Worm (Caenorhabditis elegans) whole organism, L4 larva: ENCODE results near the gene srh-220.

ENCODE experiments used
- D1046.2 ChIP-seq: fragments of 200-800 bp; sonication (Bioruptor generic); IDR thresholded peaks from 2 replicates; pipeline ENCODE4 v1.3.6; 2022; ENCODE audit warnings: missing genetic modification characterization, missing compliant biosample characterization
- F26F4.8 ChIP-seq: fragments of 200-800 bp; sonication (Bioruptor generic); conservative IDR thresholded peaks from 2 replicates; pipeline ENCODE4 v1.3.6; 2022; ENCODE audit warnings: missing genetic modification characterization, missing compliant biosample characterization
- F49E8.2 ChIP-seq: sonication (generic microtip); optimal IDR thresholded peaks from 2 replicates; lab custom pipeline; 2016; ENCODE audit warnings: missing compliant biosample characterization, mild to moderate bottlenecking, missing genetic modification characterization, borderline replicate concordance
- Y48G9A.11 ChIP-seq: fragments of 200-800 bp; sonication (Bioruptor generic); IDR thresholded peaks from 2 replicates; pipeline ENCODE4 v1.3.6; 2022; ENCODE audit warnings: missing genetic modification reagents, missing genetic modification characterization, missing compliant biosample characterization
- Y5F2A.4 ChIP-seq: fragments of 200-800 bp; sonication (Bioruptor generic); optimal IDR thresholded peaks from 2 replicates; lab custom pipeline; 2018; ENCODE audit warnings: mild to moderate bottlenecking, missing genetic modification characterization, missing compliant biosample characterization
- aha-1 ChIP-seq: fragments of 150-350 bp; peaks from one replicate; lab custom pipeline; 2014; ENCODE audit warnings: missing biosample characterization, missing genetic modification characterization
- ceh-82 ChIP-seq: sonication (generic microtip); optimal IDR thresholded peaks from 2 replicates; lab custom pipeline; 2017; ENCODE audit warnings: missing biosample characterization, missing genetic modification characterization
- ces-1 ChIP-seq: fragments of 150-350 bp; sonication (generic microtip); optimal IDR thresholded peaks from 4 replicates; lab custom pipeline; 2014; ENCODE audit warnings: missing biosample characterization, missing genetic modification reagents, missing genetic modification characterization
- daf-16 ChIP-seq, 3 experiments: sonication (generic microtip); optimal IDR thresholded peaks; 2 replicates each; lab custom pipeline; 2016 to 2017; ENCODE audit warnings: missing genetic modification characterization in 3 of 3, missing genetic modification reagents in 3 of 3, mild to moderate bottlenecking in 2 of 3, missing compliant biosample characterization in 2 of 3, missing biosample characterization in 1 of 3, moderate library complexity in 1 of 3
- daf-19 ChIP-seq: fragments of 200-800 bp; sonication (Bioruptor generic); conservative IDR thresholded peaks from 2 replicates; pipeline ENCODE4 v1.3.6; 2022; ENCODE audit warnings: missing genetic modification characterization, missing compliant biosample characterization
- daf-8 ChIP-seq: fragments of 200-800 bp; sonication (Bioruptor generic); IDR thresholded peaks from 2 replicates; pipeline ENCODE4 v1.3.6; 2022; ENCODE audit warnings: missing genetic modification characterization, missing compliant biosample characterization
- dmd-9 ChIP-seq: fragments of 200-800 bp; sonication (Bioruptor generic); IDR thresholded peaks from 2 replicates; pipeline ENCODE4 v1.3.6; 2022; ENCODE audit warnings: missing genetic modification reagents, missing genetic modification characterization, missing compliant biosample characterization
- dpl-1 ChIP-seq: fragments of 150-350 bp; optimal IDR thresholded peaks from 2 replicates; lab custom pipeline; 2014; ENCODE audit warnings: missing biosample characterization, missing genetic modification reagents, missing genetic modification characterization
- duxl-1 ChIP-seq: sonication (generic microtip); optimal IDR thresholded peaks from 2 replicates; lab custom pipeline; 2016; ENCODE audit warnings: mild to moderate bottlenecking, missing genetic modification characterization, moderate library complexity, missing compliant biosample characterization; ENCODE audit not compliant: poor library complexity
- egl-27 ChIP-seq: sonication (generic microtip); optimal IDR thresholded peaks from 3 replicates; lab custom pipeline; 2017; ENCODE audit warnings: missing biosample characterization, missing genetic modification reagents, missing genetic modification characterization
- egl-43 ChIP-seq: fragments of 200-800 bp; sonication (Bioruptor generic); IDR thresholded peaks from 2 replicates; pipeline ENCODE4 v1.3.6; 2022; ENCODE audit warnings: missing genetic modification reagents, missing genetic modification characterization, missing compliant biosample characterization
- hif-1 ChIP-seq, 2 experiments: sonication (generic microtip); optimal IDR thresholded peaks; 2 replicates each; lab custom pipeline; 2016 to 2017; ENCODE audit warnings: missing compliant biosample characterization in 2 of 2, missing genetic modification characterization in 2 of 2, missing genetic modification reagents in 2 of 2, missing genotype in 2 of 2, mild to moderate bottlenecking in 1 of 2
- lin-29 ChIP-seq: fragments of 200-800 bp; sonication (Bioruptor generic); IDR thresholded peaks from 2 replicates; pipeline ENCODE4 v1.3.6; 2022; ENCODE audit warnings: missing genetic modification reagents, missing genetic modification characterization, missing compliant biosample characterization
- lin-39 ChIP-seq: fragments of 150-350 bp; optimal IDR thresholded peaks from 2 replicates; lab custom pipeline; 2014; ENCODE audit warnings: missing biosample characterization, missing genetic modification reagents, missing genetic modification characterization
- mdt-29 ChIP-seq: fragments of 200-800 bp; sonication (Bioruptor generic); IDR thresholded peaks from 2 replicates; pipeline ENCODE4 v1.3.6; 2022; ENCODE audit warnings: missing genetic modification reagents, missing genetic modification characterization, missing compliant biosample characterization
- mep-1 ChIP-seq: fragments of 150-350 bp; sonication (generic microtip); optimal IDR thresholded peaks from 3 replicates; lab custom pipeline; 2014; ENCODE audit warnings: missing biosample characterization, missing genetic modification characterization
- mes-2 ChIP-seq: sonication (generic microtip); optimal IDR thresholded peaks from 2 replicates; lab custom pipeline; 2016; ENCODE audit warnings: missing genotype, mild to moderate bottlenecking, missing genetic modification characterization, missing compliant biosample characterization; ENCODE audit not compliant: poor library complexity, severe bottlenecking
- mxl-2 ChIP-seq: fragments of 200-800 bp; sonication (Bioruptor generic); conservative IDR thresholded peaks from 2 replicates; pipeline ENCODE4 v1.3.6; 2022; ENCODE audit warnings: missing genetic modification reagents, missing genetic modification characterization, missing compliant biosample characterization
- nhr-11 ChIP-seq: fragments of 150-350 bp; optimal IDR thresholded peaks from 2 replicates; lab custom pipeline; 2014; ENCODE audit warnings: missing biosample characterization, missing genetic modification characterization
- nhr-111 ChIP-seq: fragments of 200-800 bp; sonication (Bioruptor generic); optimal IDR thresholded peaks from 2 replicates; lab custom pipeline; 2018; ENCODE audit warnings: mild to moderate bottlenecking, missing genetic modification characterization, missing compliant biosample characterization
- nhr-76 ChIP-seq: fragments of 150-350 bp; optimal IDR thresholded peaks from 2 replicates; lab custom pipeline; 2014; ENCODE audit warnings: missing biosample characterization, missing genetic modification characterization
- saeg-2 ChIP-seq: fragments of 200-800 bp; sonication (Bioruptor generic); IDR thresholded peaks from 2 replicates; pipeline ENCODE4 v1.3.6; 2022; ENCODE audit warnings: missing genetic modification reagents, missing genetic modification characterization, missing compliant biosample characterization
- snpc-4 ChIP-seq: fragments of 150-350 bp; optimal IDR thresholded peaks from 2 replicates; lab custom pipeline; 2014; ENCODE audit warnings: missing biosample characterization, missing genetic modification characterization
- spr-1 ChIP-seq: sonication (generic microtip); optimal IDR thresholded peaks from 2 replicates; lab custom pipeline; 2016; ENCODE audit warnings: mild to moderate bottlenecking, missing genetic modification characterization, missing compliant biosample characterization
- spr-3 ChIP-seq: fragments of 200-800 bp; sonication (Bioruptor generic); optimal IDR thresholded peaks from 2 replicates; lab custom pipeline; 2018; ENCODE audit warnings: mild to moderate bottlenecking, missing genetic modification characterization, missing compliant biosample characterization
- tag-97 ChIP-seq: fragments of 200-800 bp; sonication (Bioruptor generic); IDR thresholded peaks from 2 replicates; pipeline ENCODE4 v1.3.6; 2022; ENCODE audit warnings: missing genetic modification characterization, missing compliant biosample characterization
- tra-1 ChIP-seq: fragments of 200-800 bp; sonication (Bioruptor generic); IDR thresholded peaks from 2 replicates; pipeline ENCODE4 v1.3.6; 2022; ENCODE audit warnings: missing genetic modification reagents, missing genetic modification characterization, missing compliant biosample characterization
- unc-39 ChIP-seq: sonication (generic microtip); optimal IDR thresholded peaks from 2 replicates; lab custom pipeline; 2017; ENCODE audit warnings: missing biosample characterization, missing genetic modification characterization
- zag-1 ChIP-seq: fragments of 150-350 bp; optimal IDR thresholded peaks from 2 replicates; lab custom pipeline; 2014; ENCODE audit warnings: missing biosample characterization, missing genetic modification characterization

Gene srh-220

DNA sequence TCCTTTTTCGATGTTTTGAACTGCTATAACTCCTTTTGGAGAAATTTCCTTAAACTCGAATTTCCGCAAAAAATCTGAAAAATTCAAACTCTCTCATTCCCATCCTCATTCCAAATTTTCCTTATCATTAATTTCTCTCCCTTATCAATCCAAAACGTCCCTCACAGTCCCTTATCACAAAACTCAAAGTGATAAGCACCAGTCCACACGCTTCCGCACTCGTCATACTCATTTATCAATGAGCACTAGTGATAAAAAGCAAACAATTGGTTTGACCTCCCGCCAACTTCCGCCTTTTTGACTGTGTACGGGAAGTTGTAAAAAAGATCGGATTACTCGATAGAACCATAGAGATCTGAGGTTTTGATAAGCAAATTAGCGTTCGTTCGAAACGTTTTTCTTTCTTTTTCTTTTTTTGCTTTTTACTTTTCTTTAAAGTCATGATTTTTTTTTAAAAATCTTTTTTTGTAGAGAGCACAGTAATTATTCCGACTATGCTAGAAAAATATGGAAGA, 10.9 kb upstream of the srh-220 start, which contains the start of gene clec-78 (continued):
- TF ChIP-seq spr-1 (no peak), nhr-111 (GFP tag; lab: Kevin White, UChicago) (no peak), tag-97 (GFP tag; lab: Robert Waterston, UW) (no peak), spr-3 (GFP tag; lab: Kevin White, UChicago) (no peak), ces-1 (GFP tag; lab: Kevin White, UChicago) (no peak), duxl-1 (tag; lab: Kevin White, UChicago) (no peak), Y48G9A.11 (no peak), F26F4.8 (GFP tag; lab: Robert Waterston, UW) (no peak), D1046.2 (no peak), egl-27 (tag; lab: Kevin White, UChicago) (no peak), mes-2 (peak; percentile 40), Y5F2A.4 (GFP tag; lab: Kevin White, UChicago) (no peak), saeg-2 (GFP tag; lab: Robert Waterston, UW) (no peak), daf-8 (GFP tag; lab: Robert Waterston, UW) (no peak), F49E8.2 (tag; lab: Kevin White, UChicago) (no peak), lin-29 (GFP tag; lab: Robert Waterston, UW) (no peak), ceh-82 (tag; lab: Kevin White, UChicago) (no peak)

DNA sequence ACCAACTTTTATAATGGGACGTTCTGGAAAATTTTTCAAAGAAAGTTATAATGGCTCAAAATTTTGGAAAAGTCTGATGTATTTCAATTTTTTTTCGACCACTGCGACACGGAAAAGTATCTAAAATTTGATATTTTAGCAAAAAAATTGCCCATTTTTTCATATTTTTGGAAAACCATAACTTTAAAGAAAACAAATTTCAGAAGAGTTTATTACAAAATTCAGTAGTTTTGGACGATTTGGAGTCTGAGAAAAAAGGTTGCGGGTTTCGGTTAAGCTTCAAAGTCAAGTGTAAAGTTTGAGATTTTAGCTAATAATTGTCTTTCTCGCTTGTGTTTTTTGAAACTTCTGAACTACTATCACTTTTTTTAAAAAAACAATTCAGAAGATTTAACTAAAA, 10.3 kb upstream of the srh-220 start:
- TF ChIP-seq nhr-11 (no peak), aha-1 (tag; lab: Kevin White, UChicago) (peak; percentile 92), nhr-111 (GFP tag; lab: Kevin White, UChicago) (no peak), daf-19 (no peak), mdt-29 (GFP tag; lab: Robert Waterston, UW) (no peak), mep-1 (tag; lab: Kevin White, UChicago) (no peak)
- TF ChIP-seq, all 104 proteins: peak for 1

DNA sequence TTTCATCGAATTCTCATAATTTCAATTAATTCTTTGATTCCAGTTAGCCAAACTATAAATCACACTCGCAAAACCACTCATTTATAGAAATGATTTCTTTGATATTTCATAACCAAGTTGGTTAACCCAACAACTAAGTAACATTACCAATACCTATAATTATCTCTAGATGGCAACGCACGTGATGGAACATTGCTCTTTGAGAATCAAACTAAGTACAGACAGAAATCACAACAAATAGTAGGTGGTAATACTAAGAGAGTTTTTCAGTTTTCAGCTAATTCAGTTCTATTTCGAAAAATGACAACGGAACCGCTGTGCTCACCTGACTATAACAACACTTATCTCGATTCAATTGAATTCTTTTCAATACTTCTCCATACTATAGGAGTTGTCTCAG, 3.8 kb upstream of the srh-220 start, which contains the start of gene srh-223:
TSS of gene srh-223 (plus strand) at position 301 of the 400 bp plus-strand sequence.
- TF ChIP-seq mdt-29 (GFP tag; lab: Robert Waterston, UW) (no peak), unc-39 (no peak), aha-1 (tag; lab: Kevin White, UChicago) (peak; percentile 64), mxl-2 (GFP tag; lab: Robert Waterston, UW) (no peak), egl-43 (no peak)

DNA sequence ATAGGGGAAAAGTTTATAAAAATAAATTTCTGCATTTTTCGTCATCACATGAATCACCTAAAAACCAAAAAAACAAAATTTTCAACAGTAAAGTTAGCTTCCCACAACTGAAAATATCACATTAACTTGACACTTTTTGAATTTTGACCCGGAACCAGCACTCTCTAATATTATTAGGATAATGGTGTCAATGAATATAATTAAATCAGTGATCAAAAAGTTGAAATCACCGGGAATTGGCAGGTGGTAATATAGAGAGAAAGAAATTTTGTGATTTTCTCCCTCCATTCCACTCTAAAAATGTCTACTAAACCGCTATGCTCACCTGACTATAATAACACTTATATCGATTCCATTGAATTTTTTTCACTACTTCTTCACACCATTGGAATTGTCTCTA, 1.7 kb upstream of the srh-220 start, which contains the start of gene srh-222:
TSS of gene srh-222 (plus strand) at position 301 of the 400 bp plus-strand sequence.
- TF ChIP-seq dpl-1 (no peak), snpc-4 (tag; lab: Kevin White, UChicago) (no peak), lin-39 (tag; lab: Kevin White, UChicago) (no peak), tra-1 (GFP tag; lab: Robert Waterston, UW) (no peak), D1046.2 (no peak), dmd-9 (GFP tag; lab: Robert Waterston, UW) (no peak), nhr-76 (tag; lab: Kevin White, UChicago) (no peak)

DNA sequence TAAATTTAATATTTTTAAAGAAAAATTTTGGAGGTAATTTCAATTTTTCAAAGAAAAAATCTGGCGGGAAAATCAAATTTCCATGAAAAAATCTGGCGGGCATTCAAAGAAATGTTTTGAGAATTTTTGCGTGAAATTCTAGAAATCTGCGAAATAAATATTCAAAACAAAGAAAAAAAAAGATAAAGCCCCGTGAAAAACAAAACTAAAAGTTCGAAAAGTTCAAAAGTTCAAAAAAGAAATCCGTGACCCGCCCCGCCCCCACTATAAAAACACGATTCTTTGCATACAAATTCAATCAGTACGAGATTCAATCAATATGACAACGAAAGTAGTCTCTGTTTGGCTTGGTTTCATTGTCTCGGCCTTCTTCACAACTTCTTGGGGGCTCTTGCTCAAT, 4.8 kb downstream of the srh-220 start, which contains the start of gene clec-79:
TSS of gene clec-79 (plus strand) at position 301 of the 400 bp plus-strand sequence.
- TF ChIP-seq nhr-76 (tag; lab: Kevin White, UChicago) (no peak), ces-1 (GFP tag; lab: Kevin White, UChicago) (no peak), hif-1 (tag; optimal IDR thresholded peaks at IDR 0.05; lab: Kevin White, UChicago) (no peak), zag-1 (tag; lab: Kevin White, UChicago) (no peak), spr-1 (no peak), Y48G9A.11 (no peak), daf-16 (GFP tag; optimal IDR thresholded peaks at IDR 0.05; lab: Kevin White, UChicago) (no peak), daf-16 (tag; optimal IDR thresholded peaks at IDR 0.05; lab: Kevin White, UChicago) (no peak)
